Worm (Caenorhabditis elegans): ENCODE measurements around the gene mrps-17.

DNA sequence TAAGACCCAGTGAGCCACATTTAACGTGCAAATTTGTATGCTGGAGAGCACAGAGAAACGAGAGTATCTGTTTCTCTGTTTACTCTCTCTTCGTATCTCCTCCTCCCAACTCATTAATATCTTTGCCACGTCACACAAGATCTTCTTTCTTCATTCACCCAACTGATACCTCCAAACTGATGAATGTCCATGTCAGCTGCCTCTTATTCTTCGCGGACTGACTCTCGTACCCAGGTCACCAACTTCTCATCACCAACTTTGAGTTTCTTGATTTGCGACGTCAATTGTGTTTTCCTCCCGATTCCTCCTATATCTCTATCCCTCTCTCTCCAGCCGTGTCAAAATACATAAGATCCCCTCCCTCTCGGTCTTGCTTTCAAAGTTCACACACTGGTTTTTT, 29.3 kb downstream of the mrps-17 start:
- TF ChIP-seq mab-9 (GFP tag; IDR thresholded peaks at IDR 0.05) (no peak), nhr-76 (tag; optimal IDR thresholded peaks at IDR 0.05) (no peak), ceh-82 (tag; optimal IDR thresholded peaks at IDR 0.05) (no peak), nhr-85 (tag) (no peak), snpc-4 (tag; optimal IDR thresholded peaks at IDR 0.05) (no peak), lin-14 (GFP tag; optimal IDR thresholded peaks at IDR 0.05) (peak; percentile 56), zag-1 (tag; optimal IDR thresholded peaks at IDR 0.05) (no peak), blmp-1 (tag; optimal IDR thresholded peaks at IDR 0.05) (no peak), lir-3 (tag; optimal IDR thresholded peaks at IDR 0.05; ENCODE audit: poor library complexity) (peak; percentile 40), aha-1 (tag; optimal IDR thresholded peaks at IDR 0.05) (no peak)

Measured in whole organism, L1 larva.